Worm (Caenorhabditis elegans) whole organism, early embryonic: Measurements from ENCODE around the gene K09D9.1.

Experiments used
- F13C5.2 ChIP-seq: sonication (generic microtip); optimal IDR thresholded peaks from 2 replicates; lab custom pipeline; 2017; ENCODE audit warnings: mild to moderate bottlenecking, missing genetic modification characterization, inconsistent platforms, missing compliant biosample characterization
- aly-1 ChIP-seq: sonication (generic microtip); optimal IDR thresholded peaks from 2 replicates; lab custom pipeline; 2016; ENCODE audit warnings: missing genetic modification characterization, missing compliant biosample characterization
- ama-1 ChIP-seq: fragments of 150-350 bp; optimal IDR thresholded peaks from 2 replicates; lab custom pipeline; 2014
- ceh-13 ChIP-seq: fragments of 200-800 bp; sonication (Bioruptor generic); optimal IDR thresholded peaks from 2 replicates; lab custom pipeline; 2018; ENCODE audit warnings: mild to moderate bottlenecking, missing genetic modification characterization, missing compliant biosample characterization
- ceh-36 ChIP-seq: sonication (generic microtip); optimal IDR thresholded peaks from 2 replicates; lab custom pipeline; 2016; ENCODE audit warnings: missing genetic modification characterization, inconsistent platforms, missing compliant biosample characterization
- ets-7 ChIP-seq: sonication (generic microtip); optimal IDR thresholded peaks from 2 replicates; lab custom pipeline; 2016; ENCODE audit warnings: missing genotype, missing genetic modification characterization, missing compliant biosample characterization
- flt-1 ChIP-seq: fragments of 200-800 bp; sonication (Bioruptor generic); IDR thresholded peaks from 2 replicates; pipeline ENCODE4 v1.3.6; 2022; ENCODE audit warnings: missing genetic modification characterization, missing compliant biosample characterization
- hmbx-1 ChIP-seq: sonication (generic microtip); optimal IDR thresholded peaks from 2 replicates; lab custom pipeline; 2016; ENCODE audit warnings: mild to moderate bottlenecking, missing genetic modification characterization, missing compliant biosample characterization
- hmg-4 ChIP-seq: fragments of 200-800 bp; sonication (Bioruptor generic); optimal IDR thresholded peaks from 2 replicates; lab custom pipeline; 2018; ENCODE audit warnings: mild to moderate bottlenecking, missing genetic modification characterization, missing compliant biosample characterization
- hnd-1 ChIP-seq: sonication (generic microtip); optimal IDR thresholded peaks from 2 replicates; lab custom pipeline; 2016; ENCODE audit warnings: missing genetic modification characterization, missing compliant biosample characterization
- pes-1 ChIP-seq: fragments of 200-800 bp; sonication (Bioruptor generic); IDR thresholded peaks from 2 replicates; pipeline ENCODE4 v1.3.6; 2022; ENCODE audit warnings: missing genetic modification reagents, missing genetic modification characterization, missing compliant biosample characterization
- sea-1 ChIP-seq: fragments of 200-800 bp; sonication (Bioruptor generic); conservative IDR thresholded peaks from 2 replicates; pipeline ENCODE4 v1.3.6; 2022; ENCODE audit warnings: missing genetic modification characterization, missing compliant biosample characterization
- tbx-11 ChIP-seq: fragments of 200-800 bp; sonication (Bioruptor generic); IDR thresholded peaks from 2 replicates; pipeline ENCODE4 v1.3.6; 2022; ENCODE audit warnings: missing genetic modification characterization, missing compliant biosample characterization
- tra-4 ChIP-seq: sonication (generic microtip); optimal IDR thresholded peaks from 2 replicates; lab custom pipeline; 2017; ENCODE audit warnings: missing genetic modification characterization, missing compliant biosample characterization

DNA sequence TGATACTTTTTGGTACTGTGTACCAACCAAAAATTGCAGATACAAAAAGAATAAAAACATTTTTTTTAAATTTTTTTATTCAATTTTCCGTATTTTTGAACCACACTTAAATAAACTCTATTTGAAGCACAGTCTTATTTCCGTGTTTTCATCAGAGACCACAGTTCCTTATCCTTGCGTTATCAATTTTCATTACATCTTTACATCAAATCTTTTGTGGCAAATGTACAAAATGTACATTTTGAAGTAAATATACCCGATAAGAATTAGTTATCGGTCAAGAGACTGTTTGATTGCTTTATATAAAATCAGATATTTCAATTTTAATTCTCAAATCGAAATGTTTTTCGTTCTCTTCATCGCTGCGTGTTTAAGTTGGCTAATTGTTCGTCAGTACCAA lies 2.5 kb upstream of the K09D9.1 start, which contains the start of gene cyp-35A3:
- TF ChIP-seq hmbx-1 (tag; lab: Kevin White, UChicago): no peak
- TF ChIP-seq ceh-36: no peak
- TF ChIP-seq tbx-11 (GFP tag; lab: Robert Waterston, UW): no peak
- no peak for TF ChIP-seq flt-1 (GFP tag; lab: Robert Waterston, UW)
- no peak for TF ChIP-seq ama-1 (lab: Kevin White, UChicago)
- no peak for TF ChIP-seq ets-7 (tag; lab: Kevin White, UChicago)
- no peak for TF ChIP-seq hmg-4 (GFP tag; lab: Kevin White, UChicago)
- TF ChIP-seq sea-1 (GFP tag; lab: Robert Waterston, UW): no peak
- TF ChIP-seq F13C5.2: no peak
- TF ChIP-seq pes-1 (GFP tag; lab: Robert Waterston, UW): no peak
- TF ChIP-seq tra-4 (tag; lab: Kevin White, UChicago): no peak
- TF ChIP-seq hnd-1: no peak
- TF ChIP-seq ceh-13 (GFP tag; lab: Kevin White, UChicago): no peak
- no peak for TF ChIP-seq aly-1 (tag; lab: Kevin White, UChicago)
